Fruit fly (Drosophila melanogaster) whole organism, embryonic: Measurements from ENCODE around the gene Nup37.

Source experiments
- Abd-B ChIP-seq: fragments of 200-800 bp; sonication (Bioruptor generic); optimal IDR thresholded peaks from 2 replicates; lab custom pipeline; 2018; ENCODE audit warnings: missing biosample characterization, mild to moderate bottlenecking, missing genetic modification characterization, moderate library complexity
- Atf-2 ChIP-seq: fragments of 200-800 bp; sonication (Bioruptor generic); optimal IDR thresholded peaks from 2 replicates; lab custom pipeline; 2016; ENCODE audit warnings: missing biosample characterization, missing genetic modification characterization
- CG10267 ChIP-seq: fragments of 200-800 bp; sonication (Bioruptor generic); optimal IDR thresholded peaks from 2 replicates; lab custom pipeline; 2018; ENCODE audit warnings: missing biosample characterization, mild to moderate bottlenecking, missing genetic modification characterization, moderate library complexity
- CG10274 ChIP-seq: fragments of 200-800 bp; sonication (Bioruptor generic); optimal IDR thresholded peaks from 3 replicates; lab custom pipeline; 2017; ENCODE audit warnings: missing biosample characterization, mild to moderate bottlenecking, missing genetic modification characterization
- CG10543 ChIP-seq: fragments of 200-800 bp; sonication (Bioruptor generic); optimal IDR thresholded peaks from 3 replicates; lab custom pipeline; 2017; ENCODE audit warnings: missing biosample characterization, mild to moderate bottlenecking, missing genetic modification characterization, moderate library complexity
- CG10565 ChIP-seq: fragments of 200-800 bp; sonication (Bioruptor generic); optimal IDR thresholded peaks from 3 replicates; lab custom pipeline; 2016; ENCODE audit warnings: missing biosample characterization, mild to moderate bottlenecking, missing genetic modification characterization
- CG10979 ChIP-seq: fragments of 200-800 bp; sonication (Bioruptor generic); optimal IDR thresholded peaks from 2 replicates; lab custom pipeline; 2018; ENCODE audit warnings: missing biosample characterization, mild to moderate bottlenecking, missing genetic modification characterization, moderate library complexity
- CG12155 ChIP-seq: fragments of 200-800 bp; sonication (Bioruptor generic); optimal IDR thresholded peaks from 3 replicates; lab custom pipeline; 2016; ENCODE audit warnings: missing biosample characterization, missing genetic modification characterization
- CG12391 ChIP-seq: fragments of 200-800 bp; sonication (Bioruptor generic); optimal IDR thresholded peaks from 3 replicates; lab custom pipeline; 2018; ENCODE audit warnings: missing biosample characterization, mild to moderate bottlenecking, missing genetic modification characterization, moderate library complexity
- CG13775 ChIP-seq: fragments of 200-800 bp; sonication (Bioruptor generic); optimal IDR thresholded peaks from 3 replicates; lab custom pipeline; 2017; ENCODE audit warnings: missing biosample characterization, mild to moderate bottlenecking, missing genetic modification characterization
- CG2129 ChIP-seq: fragments of 200-800 bp; sonication (Bioruptor generic); IDR thresholded peaks from 2 replicates; pipeline ENCODE4 v1.3.6; 2022; ENCODE audit warnings: missing biosample characterization, missing genetic modification characterization; ENCODE audit not compliant: partially characterized antibody
- CG2889 ChIP-seq: fragments of 200-800 bp; sonication (Bioruptor generic); IDR thresholded peaks from 3 replicates; pipeline ENCODE4 v1.3.6; 2022; ENCODE audit warnings: missing biosample characterization, missing genetic modification characterization
- CG31224 ChIP-seq: fragments of 200-800 bp; sonication (Bioruptor generic); IDR thresholded peaks from 2 replicates; pipeline ENCODE4 v1.3.6; 2022; ENCODE audit warnings: missing biosample characterization, missing genetic modification characterization
- CG31365 ChIP-seq: fragments of 200-800 bp; sonication (Bioruptor generic); optimal IDR thresholded peaks from 2 replicates; lab custom pipeline; 2018; ENCODE audit warnings: missing biosample characterization, mild to moderate bottlenecking, missing genetic modification characterization
- CG34422 ChIP-seq: fragments of 200-800 bp; sonication (Bioruptor generic); IDR thresholded peaks from 3 replicates; pipeline ENCODE4 v1.3.6; 2022; ENCODE audit warnings: missing biosample characterization, missing genetic modification characterization
- CG3726 ChIP-seq: fragments of 200-800 bp; sonication (Bioruptor generic); IDR thresholded peaks from 3 replicates; pipeline ENCODE4, ENCODE4 v1.3.6; 2022; ENCODE audit warnings: missing biosample characterization, missing genetic modification characterization
- CG3838 ChIP-seq: fragments of 200-800 bp; sonication (Bioruptor generic); optimal IDR thresholded peaks from 3 replicates; lab custom pipeline; 2016; ENCODE audit warnings: missing biosample characterization, missing genetic modification characterization
- CG43689 ChIP-seq: fragments of 200-800 bp; sonication (Bioruptor generic); IDR thresholded peaks from 2 replicates; pipeline ENCODE4 v1.3.6; 2022; ENCODE audit warnings: missing biosample characterization, missing genetic modification characterization
- CG4404 ChIP-seq: fragments of 200-800 bp; sonication (Bioruptor generic); IDR thresholded peaks from 2 replicates; pipeline ENCODE4 v1.3.6; 2022; ENCODE audit warnings: missing biosample characterization, missing genetic modification characterization
- CG4730 ChIP-seq: fragments of 200-800 bp; sonication (Bioruptor generic); IDR thresholded peaks from 2 replicates; pipeline ENCODE4 v1.3.6; 2022; ENCODE audit warnings: missing biosample characterization, missing genetic modification characterization
- CG4820 ChIP-seq: fragments of 200-800 bp; sonication (Bioruptor generic); optimal IDR thresholded peaks from 3 replicates; lab custom pipeline; 2016; ENCODE audit warnings: missing biosample characterization, missing genetic modification characterization
- CG6254 ChIP-seq: fragments of 200-800 bp; sonication (Bioruptor generic); optimal IDR thresholded peaks from 3 replicates; lab custom pipeline; 2017; ENCODE audit warnings: mild to moderate bottlenecking, missing biosample characterization, missing genetic modification reagents, missing genetic modification characterization
- CG6854 ChIP-seq: fragments of 200-800 bp; sonication (Bioruptor generic); optimal IDR thresholded peaks from 3 replicates; lab custom pipeline; 2017; ENCODE audit warnings: missing biosample characterization, mild to moderate bottlenecking, missing genetic modification characterization
- CG7271 ChIP-seq: fragments of 200-800 bp; sonication (Bioruptor generic); optimal IDR thresholded peaks from 2 replicates; lab custom pipeline; 2018; ENCODE audit warnings: missing biosample characterization, mild to moderate bottlenecking, missing genetic modification characterization, moderate library complexity
- CG8388 ChIP-seq: fragments of 200-800 bp; sonication (Bioruptor generic); optimal IDR thresholded peaks from 2 replicates; lab custom pipeline; 2019; ENCODE audit warnings: missing biosample characterization, mild to moderate bottlenecking, missing genetic modification characterization, moderate library complexity
- D19A ChIP-seq: fragments of 200-800 bp; optimal IDR thresholded peaks from 3 replicates; lab custom pipeline; 2019; ENCODE audit warnings: missing biosample characterization, mild to moderate bottlenecking, missing genetic modification characterization, moderate library complexity
- Dad ChIP-seq: fragments of 200-800 bp; sonication (Bioruptor generic); optimal IDR thresholded peaks from 3 replicates; lab custom pipeline; 2016; ENCODE audit warnings: missing biosample characterization, missing genetic modification characterization
- Dip2 ChIP-seq: fragments of 200-800 bp; sonication (Bioruptor generic); IDR thresholded peaks from 2 replicates; pipeline ENCODE4 v1.3.6; 2022; ENCODE audit warnings: missing biosample characterization, missing genetic modification characterization
- Ets65A ChIP-seq: fragments of 200-800 bp; sonication (Bioruptor generic); peaks from one replicate; lab custom pipeline; 2016; ENCODE audit warnings: missing biosample characterization, missing genetic modification characterization
- Fer1 ChIP-seq: fragments of 200-800 bp; sonication (Bioruptor generic); optimal IDR thresholded peaks from 2 replicates; lab custom pipeline; 2017; ENCODE audit warnings: missing biosample characterization, mild to moderate bottlenecking, missing genetic modification characterization
- Mes4 ChIP-seq: fragments of 200-800 bp; sonication (Bioruptor generic); optimal IDR thresholded peaks from 2 replicates; lab custom pipeline; 2016; ENCODE audit warnings: missing biosample characterization, missing genetic modification characterization
- NC2α ChIP-seq: fragments of 200-800 bp; sonication (Bioruptor generic); optimal IDR thresholded peaks from 2 replicates; lab custom pipeline; 2016; ENCODE audit warnings: missing biosample characterization, missing genetic modification characterization
- Pdp1 ChIP-seq, 2 experiments: fragments of 200-800 bp; sonication (Bioruptor generic); optimal IDR thresholded peaks; 3 replicates each; lab custom pipeline; 2016; ENCODE audit warnings: missing biosample characterization in 2 of 2, missing genetic modification characterization in 2 of 2, mild to moderate bottlenecking in 1 of 2, moderate library complexity in 1 of 2
- Poxn ChIP-seq: fragments of 200-800 bp; sonication (Bioruptor generic); IDR thresholded peaks from 2 replicates; pipeline ENCODE4 v1.3.6; 2022; ENCODE audit warnings: missing biosample characterization, missing genetic modification characterization
- bbx ChIP-seq: fragments of 200-800 bp; sonication (Bioruptor generic); IDR thresholded peaks from 2 replicates; pipeline ENCODE4 v1.3.6; 2022; ENCODE audit warnings: missing biosample characterization, missing genetic modification characterization; ENCODE audit not compliant: partially characterized antibody
- chn ChIP-seq: fragments of 200-800 bp; sonication (Bioruptor generic); optimal IDR thresholded peaks from 2 replicates; lab custom pipeline; 2016; ENCODE audit warnings: missing biosample characterization, missing genetic modification characterization
- en ChIP-seq: fragments of 200-800 bp; sonication (Bioruptor generic); optimal IDR thresholded peaks from 2 replicates; lab custom pipeline; 2016; ENCODE audit warnings: missing biosample characterization, missing genetic modification characterization
- eve ChIP-seq, 2 experiments: fragments of >200 bp; optimal IDR thresholded peaks; 2 replicates each; lab custom pipeline; 2017; ENCODE audit warnings: missing biosample characterization in 2 of 2, missing genetic modification characterization in 2 of 2
- fru ChIP-seq: fragments of >200 bp; optimal IDR thresholded peaks from 2 replicates; lab custom pipeline; 2017
- grau ChIP-seq: fragments of 200-800 bp; optimal IDR thresholded peaks from 3 replicates; lab custom pipeline; 2019; ENCODE audit warnings: missing biosample characterization, mild to moderate bottlenecking, missing genetic modification characterization, moderate library complexity
- ham ChIP-seq: fragments of 200-800 bp; sonication (Bioruptor generic); IDR thresholded peaks from 2 replicates; pipeline ENCODE4 v1.3.6; 2022; ENCODE audit warnings: missing biosample characterization, missing genetic modification characterization
- jigr1 ChIP-seq: fragments of 200-800 bp; sonication (Bioruptor generic); IDR thresholded peaks from 3 replicates; pipeline ENCODE4 v1.3.6; 2022; ENCODE audit warnings: missing biosample characterization, missing genetic modification characterization
- onecut ChIP-seq: fragments of 200-800 bp; sonication (Bioruptor generic); IDR thresholded peaks from 2 replicates; pipeline ENCODE4 v1.3.6; 2022; ENCODE audit warnings: missing biosample characterization, missing genetic modification characterization
- pan ChIP-seq, 4 experiments: fragments of >200 bp in 3 of 4; fragments of 200-800 bp in 1 of 4; sonication (Bioruptor generic) in 1 of 4; optimal IDR thresholded peaks in 3 of 4; IDR thresholded peaks in 1 of 4; 2 replicates each; pipeline versions ENCODE4 v1.3.6 to Lab custom; 2017 to 2022; ENCODE audit warnings: missing biosample characterization in 2 of 4, missing genetic modification characterization in 2 of 4, mixed read lengths in 1 of 4
- repo ChIP-seq: fragments of 200-800 bp; sonication (Bioruptor generic); optimal IDR thresholded peaks from 2 replicates; lab custom pipeline; 2016; ENCODE audit warnings: missing biosample characterization, missing genetic modification characterization
- schlank ChIP-seq: fragments of 200-800 bp; sonication (Bioruptor generic); optimal IDR thresholded peaks from 2 replicates; lab custom pipeline; 2018; ENCODE audit warnings: missing biosample characterization, mild to moderate bottlenecking, missing genetic modification characterization
- scrt ChIP-seq: fragments of 200-800 bp; sonication (Bioruptor generic); optimal IDR thresholded peaks from 2 replicates; lab custom pipeline; 2018; ENCODE audit warnings: missing biosample characterization, mild to moderate bottlenecking, missing genetic modification characterization, moderate library complexity
- so ChIP-seq: fragments of 200-800 bp; sonication (Bioruptor generic); IDR thresholded peaks from 3 replicates; pipeline ENCODE4 v1.3.6; 2022; ENCODE audit warnings: missing biosample characterization, missing genetic modification characterization
- stc ChIP-seq: fragments of 200-800 bp; sonication (Bioruptor generic); IDR thresholded peaks from 2 replicates; pipeline ENCODE4 v1.3.6; 2022; ENCODE audit warnings: missing biosample characterization, missing genetic modification characterization
- tio ChIP-seq: fragments of 200-800 bp; sonication (Bioruptor generic); optimal IDR thresholded peaks from 2 replicates; lab custom pipeline; 2017; ENCODE audit warnings: missing biosample characterization, missing genetic modification characterization, inconsistent platforms
- tup ChIP-seq: fragments of 200-800 bp; sonication (Bioruptor generic); optimal IDR thresholded peaks from 2 replicates; lab custom pipeline; 2016; ENCODE audit warnings: missing biosample characterization, mild to moderate bottlenecking, missing genetic modification characterization, moderate library complexity
- zf30C ChIP-seq: fragments of 200-800 bp; sonication (Bioruptor generic); optimal IDR thresholded peaks from 3 replicates; lab custom pipeline; 2018; ENCODE audit warnings: missing biosample characterization, mild to moderate bottlenecking, missing genetic modification characterization

Gene Nup37

dm6 chr3R:25215123-25215522 is 32.3 kb upstream of the Nup37 start, which contains the start of gene Saysd1 (continued):
- no peak for TF ChIP-seq Atf-2
- no peak for TF ChIP-seq Dip2 (GFP tag; lab: Robert Waterston, UW)
- no peak for TF ChIP-seq CG13775 (GFP tag; lab: Kevin White, UChicago)
- no peak for TF ChIP-seq chn (GFP tag; lab: Kevin White, UChicago)
- no peak for TF ChIP-seq Abd-B
- peak; percentile 43; the same call in 1 of the 2 replicates for TF ChIP-seq stc
- no peak for TF ChIP-seq Fer1 (GFP tag; lab: Kevin White, UChicago)
- no peak for TF ChIP-seq fru (lab: Kevin White, UChicago)
- TF ChIP-seq bbx (GFP tag; lab: Robert Waterston, UW) = peak; percentile 92
- TF ChIP-seq repo (GFP tag; lab: Kevin White, UChicago) = peak; percentile 15
- no peak for TF ChIP-seq CG4404 (GFP tag; lab: Robert Waterston, UW)
- peak; percentile 70 for TF ChIP-seq CG2129 (GFP tag; lab: Robert Waterston, UW)
- TF ChIP-seq CG2889 (GFP tag; lab: Robert Waterston, UW) = no peak
- TF ChIP-seq ham (GFP tag; lab: Robert Waterston, UW) = no peak
- no peak for TF ChIP-seq Poxn (GFP tag; lab: Robert Waterston, UW)
- TF ChIP-seq CG6254 = no peak
- peak; percentile 24; the same call in 1 of the 2 replicates for TF ChIP-seq CG4730 (GFP tag; lab: Robert Waterston, UW)
- peak; percentile 50 for TF ChIP-seq Ets65A (GFP tag; lab: Kevin White, UChicago)
- peak; percentile 10 for TF ChIP-seq CG7271 (tag; lab: Kevin White, UChicago)
- peak; percentile 41 for TF ChIP-seq CG10543 (GFP tag; lab: Kevin White, UChicago)
- TF ChIP-seq CG10565 = no peak
- TF ChIP-seq CG10267 (tag; lab: Kevin White, UChicago) = peak; percentile 16
- no peak for TF ChIP-seq CG43689 (GFP tag; lab: Robert Waterston, UW)
- TF ChIP-seq grau (tag; lab: Kevin White, UChicago) = peak; percentile 71
- TF ChIP-seq eve (GFP tag; optimal IDR thresholded peaks at IDR 0.05; lab: Kevin White, UChicago) = no peak
- TF ChIP-seq CG10274 (GFP tag; lab: Kevin White, UChicago) = no peak
- TF ChIP-seq so (GFP tag; lab: Robert Waterston, UW) = no peak
- TF ChIP-seq Pdp1 (GFP tag; optimal IDR thresholded peaks at IDR 0.05; lab: Kevin White, UChicago) = peak in 1 of 2 experiments; percentile 88
- TF ChIP-seq CG31224 (GFP tag; lab: Robert Waterston, UW) = no peak
- TF ChIP-seq CG12155 (GFP tag; lab: Kevin White, UChicago) = no peak
- TF ChIP-seq CG12391 = no peak
- no peak for TF ChIP-seq jigr1 (GFP tag; lab: Robert Waterston, UW)
- TF ChIP-seq Mes4 = no peak
- no peak for TF ChIP-seq tio (GFP tag; lab: Kevin White, UChicago)
- TF ChIP-seq zf30C = no peak
- no peak for TF ChIP-seq tup (GFP tag; lab: Kevin White, UChicago)
- no peak for TF ChIP-seq onecut (GFP tag; lab: Robert Waterston, UW)
- no peak for TF ChIP-seq Dad (GFP tag; lab: Kevin White, UChicago)
- TF ChIP-seq CG10979 (tag; lab: Kevin White, UChicago) = no peak
- TF ChIP-seq CG3726 = no peak
- TF ChIP-seq CG31365 (tag; lab: Kevin White, UChicago) = no peak
- TF ChIP-seq CG8388 (GFP tag; lab: Kevin White, UChicago) = no peak
- TF ChIP-seq schlank (tag; lab: Kevin White, UChicago) = no peak
- no peak for TF ChIP-seq NC2α (GFP tag; lab: Kevin White, UChicago)
- no peak for TF ChIP-seq pan (optimal IDR thresholded peaks at IDR 0.05; lab: Kevin White, UChicago)
- TF ChIP-seq pan (GFP tag; optimal IDR thresholded peaks at IDR 0.05 in 1 of 2, IDR thresholded peaks at IDR 0.05 in 1 of 2) = peak in 1 of 2 experiments; percentile 53
- TF ChIP-seq CG34422 (GFP tag; lab: Robert Waterston, UW) = no peak; the same call in 2 of the 3 replicates
- TF ChIP-seq D19A (tag; lab: Kevin White, UChicago) = no peak
- no peak for TF ChIP-seq CG3838 (GFP tag; lab: Kevin White, UChicago)
- TF ChIP-seq en (GFP tag; lab: Kevin White, UChicago) = no peak
- TF ChIP-seq scrt (GFP tag; lab: Kevin White, UChicago) = no peak
- no peak for TF ChIP-seq CG6854 (GFP tag; lab: Kevin White, UChicago)
- no peak for TF ChIP-seq CG4820 (GFP tag; lab: Kevin White, UChicago)
